Worm (Caenorhabditis elegans): ENCODE measurements around the gene gldi-11.
A peak's percentile ranks its signal among the peaks of the same experiment; 100 is the strongest.

The gldi-11 gene

ce11 chrII:4942397-4942796, 3.2 kb downstream of the gldi-11 start (continued):
- TF ChIP-seq ekl-4 (GFP tag; IDR thresholded peaks at IDR 0.05): peak; percentile 59; the same call in 1 of the 2 replicates
- TF ChIP-seq F33H1.4 (GFP tag; IDR thresholded peaks at IDR 0.05): 0 out of 2 replicates have a peak, but pooled peaks have one; percentile 19
- no peak for TF ChIP-seq hlh-26 (GFP tag; conservative IDR thresholded peaks at IDR 0.05)
- TF ChIP-seq lir-1 (GFP tag; conservative IDR thresholded peaks at IDR 0.05): no peak
- TF ChIP-seq lin-35 (GFP tag; optimal IDR thresholded peaks at IDR 0.05): peak in 1 of 3 experiments; percentile 30
- 0 out of 2 replicates have a peak, but pooled peaks have one; percentile 43 for TF ChIP-seq ceh-91 (GFP tag; IDR thresholded peaks at IDR 0.05)
- peak; percentile 82 for TF ChIP-seq ZK185.1 (tag; optimal IDR thresholded peaks at IDR 0.05; ENCODE audit: poor library complexity, severe bottlenecking)
- peak; percentile 60 for TF ChIP-seq B0336.3 (GFP tag; IDR thresholded peaks at IDR 0.05)
- TF ChIP-seq Y67H2A.10 (GFP tag; conservative IDR thresholded peaks at IDR 0.05): no peak
- TF ChIP-seq mes-4 (tag; optimal IDR thresholded peaks at IDR 0.05): peak; percentile 76
- no peak for TF ChIP-seq akir-1 (GFP tag; optimal IDR thresholded peaks at IDR 0.05)
- TF ChIP-seq F10E7.11 (tag; optimal IDR thresholded peaks at IDR 0.05): peak; percentile 52
- peak; percentile 64 for TF ChIP-seq madf-6 (GFP tag; IDR thresholded peaks at IDR 0.05)
- no peak for TF ChIP-seq egl-18 (GFP tag; IDR thresholded peaks at IDR 0.05)
- no peak for TF ChIP-seq T26A5.8 (tag; optimal IDR thresholded peaks at IDR 0.05)
- TF ChIP-seq lin-54 (GFP tag; optimal IDR thresholded peaks at IDR 0.05): peak; percentile 66
- peak; percentile 83 for TF ChIP-seq zfh-2 (GFP tag; conservative IDR thresholded peaks at IDR 0.05)
- peak; percentile 89 for TF ChIP-seq repo-1 (tag; optimal IDR thresholded peaks at IDR 0.05)
- no peak for TF ChIP-seq B0019.2 (GFP tag; conservative IDR thresholded peaks at IDR 0.05)
- peak; percentile 58 for TF ChIP-seq T07F8.4 (tag; optimal IDR thresholded peaks at IDR 0.05)
- TF ChIP-seq ztf-18 (tag; optimal IDR thresholded peaks at IDR 0.05): peak; percentile 23
- TF ChIP-seq lsy-27 (tag; optimal IDR thresholded peaks at IDR 0.05; ENCODE audit: borderline replicate concordance, insufficient read depth): no peak
- no peak for TF ChIP-seq xnd-1 (tag; optimal IDR thresholded peaks at IDR 0.05)
- TF ChIP-seq Y53F4B.3 (GFP tag; IDR thresholded peaks at IDR 0.05): peak; percentile 38; the same call in 1 of the 2 replicates
- peak; percentile 74; the same call in 1 of the 2 replicates for TF ChIP-seq let-526 (GFP tag; IDR thresholded peaks at IDR 0.05)
- TF ChIP-seq hrde-1 (tag; optimal IDR thresholded peaks at IDR 0.05; ENCODE audit: borderline replicate concordance): peak; percentile 84
- TF ChIP-seq sptf-2 (GFP tag; optimal IDR thresholded peaks at IDR 0.05): no peak
- TF ChIP-seq F39B2.1 (GFP tag; IDR thresholded peaks at IDR 0.05): no peak
- peak; percentile 46 for TF ChIP-seq F49E8.2 (tag; optimal IDR thresholded peaks at IDR 0.05; ENCODE audit: insufficient read depth)
- TF ChIP-seq cebp-2 (GFP tag; IDR thresholded peaks at IDR 0.05): peak; percentile 87
- TF ChIP-seq ceh-79 (tag; optimal IDR thresholded peaks at IDR 0.05): peak; percentile 33
- TF ChIP-seq dpff-1 (tag; optimal IDR thresholded peaks at IDR 0.05): no peak
- TF ChIP-seq snpc-3.4 (tag; optimal IDR thresholded peaks at IDR 0.05): no peak
- no peak for TF ChIP-seq ceh-40 (GFP tag; IDR thresholded peaks at IDR 0.05)
- no peak for TF ChIP-seq madf-10 (tag; optimal IDR thresholded peaks at IDR 0.05)
- no peak for TF ChIP-seq bed-2 (GFP tag; IDR thresholded peaks at IDR 0.05)
- peak; percentile 65 for TF ChIP-seq mcd-1 (GFP tag; IDR thresholded peaks at IDR 0.05)
- peak; percentile 46 for TF ChIP-seq F22D6.2 (tag; optimal IDR thresholded peaks at IDR 0.05)
- peak; percentile 83 for TF ChIP-seq ama-1 (optimal IDR thresholded peaks at IDR 0.05)
- peak; percentile 31 to 54 for TF ChIP-seq ama-1 (GFP tag; optimal IDR thresholded peaks at IDR 0.05)
- TF ChIP-seq ceh-27 (GFP tag; optimal IDR thresholded peaks at IDR 0.05): peak; percentile 49
- peak; percentile 15; the same call in 1 of the 2 replicates for TF ChIP-seq hmg-20 (GFP tag; IDR thresholded peaks at IDR 0.05)
- peak; percentile 32 for TF ChIP-seq lin-40 (tag; optimal IDR thresholded peaks at IDR 0.05)
- TF ChIP-seq madf-8 (GFP tag; conservative IDR thresholded peaks at IDR 0.05): no peak
- 0 out of 2 replicates have a peak, but pooled peaks have one; percentile 46 for TF ChIP-seq pbrm-1 (GFP tag; IDR thresholded peaks at IDR 0.05)
- TF ChIP-seq egl-44 (GFP tag; IDR thresholded peaks at IDR 0.05): 0 out of 2 replicates have a peak, but pooled peaks have one; percentile 52
- no peak for TF ChIP-seq egrh-3 (GFP tag; IDR thresholded peaks at IDR 0.05)
- no peak for TF ChIP-seq ztf-6 (GFP tag; IDR thresholded peaks at IDR 0.05)

Measured in whole organism, young adult.